Worm (Caenorhabditis elegans) whole organism, mixed stage, embryonic: Measurements from ENCODE around the gene F13A7.1.

Experiments
- M03D4.4 ChIP-seq: sonication (generic microtip); optimal IDR thresholded peaks from 2 replicates; lab custom pipeline; 2017; ENCODE audit warnings: mild to moderate bottlenecking, missing genetic modification characterization, missing compliant biosample characterization
- bed-3 ChIP-seq: fragments of 200-800 bp; sonication (Bioruptor generic); optimal IDR thresholded peaks from 3 replicates; lab custom pipeline; 2018; ENCODE audit warnings: mild to moderate bottlenecking, missing genetic modification characterization, moderate library complexity, missing compliant biosample characterization
- blmp-1 ChIP-seq: fragments of 150-350 bp; optimal IDR thresholded peaks from 2 replicates; lab custom pipeline; 2014; ENCODE audit warnings: missing biosample characterization, missing genetic modification characterization
- ceh-39 ChIP-seq: fragments of 150-350 bp; optimal IDR thresholded peaks from 2 replicates; lab custom pipeline; 2014; ENCODE audit warnings: missing biosample characterization, missing genetic modification characterization
- ceh-43 ChIP-seq: fragments of 200-800 bp; sonication (Bioruptor generic); optimal IDR thresholded peaks from 2 replicates; lab custom pipeline; 2018; ENCODE audit warnings: mild to moderate bottlenecking, missing genetic modification characterization, moderate library complexity, missing compliant biosample characterization
- ceh-83 ChIP-seq: fragments of 200-800 bp; sonication (Bioruptor generic); optimal IDR thresholded peaks from 2 replicates; lab custom pipeline; 2018; ENCODE audit warnings: mild to moderate bottlenecking, missing genetic modification characterization, missing compliant biosample characterization
- ces-1 ChIP-seq: fragments of 150-350 bp; optimal IDR thresholded peaks from 2 replicates; lab custom pipeline; 2014; ENCODE audit warnings: missing biosample characterization, missing genetic modification reagents, missing genetic modification characterization
- cnd-1 ChIP-seq: fragments of 200-800 bp; sonication (Bioruptor generic); optimal IDR thresholded peaks from 2 replicates; lab custom pipeline; 2018; ENCODE audit warnings: mild to moderate bottlenecking, missing genetic modification characterization, missing compliant biosample characterization
- drap-1 ChIP-seq: fragments of 200-800 bp; sonication (Bioruptor generic); optimal IDR thresholded peaks from 3 replicates; lab custom pipeline; 2018; ENCODE audit warnings: mild to moderate bottlenecking, missing genetic modification characterization, missing compliant biosample characterization
- elt-1 ChIP-seq: sonication (generic microtip); optimal IDR thresholded peaks from 2 replicates; lab custom pipeline; 2017; ENCODE audit warnings: missing genetic modification characterization, mild to moderate bottlenecking, missing compliant biosample characterization, antibody characterized with exemption, moderate library complexity, borderline replicate concordance; ENCODE audit not compliant: insufficient read depth
- elt-3 ChIP-seq: fragments of 150-350 bp; optimal IDR thresholded peaks from 2 replicates; lab custom pipeline; 2014; ENCODE audit warnings: missing biosample characterization, missing genetic modification characterization
- flh-1 ChIP-seq: fragments of 200-800 bp; sonication (Bioruptor generic); optimal IDR thresholded peaks from 2 replicates; lab custom pipeline; 2018; ENCODE audit warnings: mild to moderate bottlenecking, missing genetic modification characterization, moderate library complexity, missing compliant biosample characterization
- ham-2 ChIP-seq: fragments of 200-800 bp; sonication (Bioruptor generic); optimal IDR thresholded peaks from 2 replicates; lab custom pipeline; 2018; ENCODE audit warnings: mild to moderate bottlenecking, missing genetic modification characterization, missing compliant biosample characterization
- hlh-1 ChIP-seq: fragments of 150-350 bp; optimal IDR thresholded peaks from 2 replicates; lab custom pipeline; 2014; ENCODE audit warnings: missing biosample characterization, missing genetic modification reagents, missing genetic modification characterization
- lin-13 ChIP-seq: fragments of 150-350 bp; optimal IDR thresholded peaks from 2 replicates; lab custom pipeline; 2014; ENCODE audit warnings: missing biosample characterization, missing genetic modification characterization
- lin-32 ChIP-seq: fragments of 200-800 bp; sonication (Bioruptor generic); optimal IDR thresholded peaks from 2 replicates; lab custom pipeline; 2018; ENCODE audit warnings: mild to moderate bottlenecking, missing genetic modification characterization, missing compliant biosample characterization
- lsy-2 ChIP-seq: fragments of 150-350 bp; optimal IDR thresholded peaks from 2 replicates; lab custom pipeline; 2014; ENCODE audit warnings: missing biosample characterization, missing genetic modification characterization
- mab-5 ChIP-seq: fragments of 150-350 bp; optimal IDR thresholded peaks from 2 replicates; lab custom pipeline; 2014; ENCODE audit warnings: missing biosample characterization, missing genetic modification characterization
- mep-1 ChIP-seq: fragments of 150-350 bp; optimal IDR thresholded peaks from 2 replicates; lab custom pipeline; 2017; ENCODE audit warnings: missing biosample characterization, missing genetic modification reagents, missing genetic modification characterization, inconsistent platforms
- mls-2 ChIP-seq: sonication (generic microtip); optimal IDR thresholded peaks from 2 replicates; lab custom pipeline; 2016; ENCODE audit warnings: mild to moderate bottlenecking, missing genetic modification characterization, moderate library complexity, missing compliant biosample characterization
- nhr-12 ChIP-seq: fragments of 150-350 bp; optimal IDR thresholded peaks from 2 replicates; lab custom pipeline; 2014; ENCODE audit warnings: missing biosample characterization, missing genetic modification characterization
- nhr-2 ChIP-seq: fragments of 150-350 bp; optimal IDR thresholded peaks from 2 replicates; lab custom pipeline; 2014; ENCODE audit warnings: missing biosample characterization, missing genetic modification characterization
- nhr-237 ChIP-seq: fragments of 150-350 bp; optimal IDR thresholded peaks from 2 replicates; lab custom pipeline; 2014; ENCODE audit warnings: missing biosample characterization, missing genetic modification characterization
- nhr-28 ChIP-seq: fragments of 150-350 bp; optimal IDR thresholded peaks from 2 replicates; lab custom pipeline; 2014; ENCODE audit warnings: missing biosample characterization, missing genetic modification characterization
- nhr-76 ChIP-seq: sonication (generic microtip); optimal IDR thresholded peaks from 2 replicates; lab custom pipeline; 2017; ENCODE audit warnings: missing biosample characterization, missing genetic modification characterization
- pha-4 ChIP-seq: fragments of 150-350 bp; optimal IDR thresholded peaks from 2 replicates; lab custom pipeline; 2018; ENCODE audit warnings: missing biosample characterization, missing genetic modification reagents, missing genetic modification characterization
- sem-2 ChIP-seq: fragments of 200-800 bp; sonication (Bioruptor generic); optimal IDR thresholded peaks from 2 replicates; lab custom pipeline; 2018; ENCODE audit warnings: mild to moderate bottlenecking, missing genetic modification characterization, missing compliant biosample characterization
- snpc-4 ChIP-seq: fragments of 150-350 bp; optimal IDR thresholded peaks from 2 replicates; lab custom pipeline; 2014; ENCODE audit warnings: missing biosample characterization, missing genetic modification characterization
- sptf-1 ChIP-seq: sonication (generic microtip); optimal IDR thresholded peaks from 2 replicates; lab custom pipeline; 2017; ENCODE audit warnings: mild to moderate bottlenecking, missing genetic modification characterization, moderate library complexity, missing compliant biosample characterization
- tbx-8 ChIP-seq: fragments of 200-800 bp; sonication (Bioruptor generic); optimal IDR thresholded peaks from 2 replicates; lab custom pipeline; 2018; ENCODE audit warnings: mild to moderate bottlenecking, missing genetic modification characterization, moderate library complexity, missing compliant biosample characterization
- unc-120 ChIP-seq: sonication (generic microtip); optimal IDR thresholded peaks from 2 replicates; lab custom pipeline; 2017; ENCODE audit warnings: missing genetic modification characterization, missing compliant biosample characterization; ENCODE audit not compliant: poor library complexity, severe bottlenecking
- unc-39 ChIP-seq: fragments of 150-350 bp; optimal IDR thresholded peaks from 2 replicates; lab custom pipeline; 2014; ENCODE audit warnings: missing biosample characterization, missing genetic modification characterization
- unc-62 ChIP-seq: fragments of 150-350 bp; optimal IDR thresholded peaks from 2 replicates; lab custom pipeline; 2014; ENCODE audit warnings: missing biosample characterization, missing genetic modification reagents, missing genetic modification characterization
- zip-8 ChIP-seq: fragments of 150-350 bp; optimal IDR thresholded peaks from 2 replicates; lab custom pipeline; 2014; ENCODE audit warnings: missing biosample characterization, missing genetic modification characterization
- ztf-11 ChIP-seq: fragments of 150-350 bp; optimal IDR thresholded peaks from 2 replicates; lab custom pipeline; 2014; ENCODE audit warnings: missing biosample characterization, missing genetic modification characterization

F13A7.1 gene

DNA sequence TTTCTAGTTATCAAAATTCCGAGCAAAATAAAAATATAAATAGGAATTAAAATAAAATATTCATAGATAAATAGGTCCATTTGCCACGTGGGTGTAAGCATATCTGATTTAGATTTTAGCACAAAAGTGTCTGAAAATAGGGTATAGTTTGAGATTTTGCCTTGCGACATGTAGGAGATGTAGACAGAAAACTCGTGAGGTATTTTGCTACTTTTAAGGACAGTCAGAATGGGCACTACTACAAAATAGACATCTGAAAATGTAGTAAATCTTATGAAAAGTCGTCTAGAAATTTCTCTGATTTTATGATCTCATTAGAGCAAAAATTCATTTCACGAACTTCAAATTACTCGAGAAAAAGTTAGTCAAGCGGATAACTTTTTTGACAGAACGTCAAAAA is 3.1 kb downstream of the F13A7.1 start, which contains the start of gene srv-34:
srv-34 (minus strand) TSS at position 101 of the 400 bp plus-strand sequence.
- no peak for TF ChIP-seq M03D4.4 (tag; lab: Kevin White, UChicago)
- TF ChIP-seq unc-120 (tag; lab: Kevin White, UChicago): no peak
- TF ChIP-seq ceh-39: no peak
- no peak for TF ChIP-seq nhr-237
- no peak for TF ChIP-seq ceh-83 (GFP tag; lab: Kevin White, UChicago)
- TF ChIP-seq nhr-28 (tag; lab: Kevin White, UChicago): no peak
- TF ChIP-seq ztf-11 (tag; lab: Kevin White, UChicago): no peak
- no peak for TF ChIP-seq elt-3
- no peak for TF ChIP-seq nhr-12 (tag; lab: Kevin White, UChicago)
- no peak for TF ChIP-seq cnd-1 (tag; lab: Kevin White, UChicago)
- TF ChIP-seq drap-1 (GFP tag; lab: Kevin White, UChicago): no peak
- no peak for TF ChIP-seq mep-1
- TF ChIP-seq nhr-76 (tag; lab: Kevin White, UChicago): no peak
- no peak for TF ChIP-seq tbx-8
- no peak for TF ChIP-seq ceh-43
- TF ChIP-seq hlh-1: no peak
- no peak for TF ChIP-seq unc-62 (GFP tag; lab: Kevin White, UChicago)
- no peak for TF ChIP-seq ham-2 (GFP tag; lab: Kevin White, UChicago)
- TF ChIP-seq, all 35 proteins: peak for 0

DNA sequence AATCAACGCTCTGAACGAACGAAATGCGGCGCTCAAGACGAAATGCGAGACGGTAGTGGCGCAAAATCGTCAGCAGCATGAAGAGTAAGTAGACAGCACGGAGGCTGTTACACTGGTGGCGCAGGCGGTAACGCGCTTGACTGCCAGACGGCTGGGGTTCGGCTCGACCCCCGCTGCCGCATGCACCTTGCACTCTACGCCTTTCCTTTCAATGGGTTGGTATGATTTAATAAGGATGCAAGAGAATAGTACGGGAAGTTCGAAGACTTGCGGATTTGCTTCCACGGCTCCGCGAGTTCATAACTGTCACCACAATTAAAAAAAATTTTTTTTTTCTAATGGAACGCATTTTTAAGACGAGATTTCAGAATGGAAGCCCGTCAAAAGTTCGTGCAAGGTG is 7.7 kb downstream of the F13A7.1 start:
- TF ChIP-seq zip-8 (tag; lab: Kevin White, UChicago): no peak
- TF ChIP-seq nhr-76 (tag; lab: Kevin White, UChicago): no peak
- TF ChIP-seq nhr-28 (tag; lab: Kevin White, UChicago): no peak
- no peak for TF ChIP-seq mep-1
- peak; percentile 84 for TF ChIP-seq cnd-1 (tag; lab: Kevin White, UChicago)
- peak; percentile 53 for TF ChIP-seq tbx-8
- TF ChIP-seq blmp-1 (tag; lab: Kevin White, UChicago): no peak
- peak; percentile 57 for TF ChIP-seq ceh-43
- peak; percentile 60 for TF ChIP-seq bed-3 (GFP tag; lab: Kevin White, UChicago)
- peak; percentile 73 for TF ChIP-seq sem-2 (GFP tag; lab: Kevin White, UChicago)
- TF ChIP-seq lin-32 (GFP tag; lab: Kevin White, UChicago): peak; percentile 62
- TF ChIP-seq unc-120 (tag; lab: Kevin White, UChicago): peak; percentile 54
- TF ChIP-seq ham-2 (GFP tag; lab: Kevin White, UChicago): peak; percentile 57
- peak; percentile 82 for TF ChIP-seq mls-2 (tag; lab: Kevin White, UChicago)
- peak; percentile 76 for TF ChIP-seq ceh-83 (GFP tag; lab: Kevin White, UChicago)
- no peak for TF ChIP-seq unc-62 (GFP tag; lab: Kevin White, UChicago)
- TF ChIP-seq sptf-1 (tag; lab: Kevin White, UChicago): peak; percentile 85
- no peak for TF ChIP-seq nhr-237
- TF ChIP-seq snpc-4 (tag; lab: Kevin White, UChicago): no peak
- no peak for TF ChIP-seq unc-39 (tag; lab: Kevin White, UChicago)
- peak; percentile 21 for TF ChIP-seq hlh-1
- no peak for TF ChIP-seq nhr-12 (tag; lab: Kevin White, UChicago)
- no peak for TF ChIP-seq ceh-39
- peak; percentile 25 for TF ChIP-seq lin-13 (tag; lab: Kevin White, UChicago)
- no peak for TF ChIP-seq ces-1 (GFP tag; lab: Kevin White, UChicago)
- no peak for TF ChIP-seq nhr-2 (tag; lab: Kevin White, UChicago)
- no peak for TF ChIP-seq elt-3
- TF ChIP-seq elt-1 (tag; lab: Kevin White, UChicago): no peak
- TF ChIP-seq pha-4: peak; percentile 48
- peak; percentile 41 for TF ChIP-seq flh-1 (GFP tag; lab: Kevin White, UChicago)
- TF ChIP-seq ztf-11 (tag; lab: Kevin White, UChicago): no peak
- TF ChIP-seq mab-5 (tag; lab: Kevin White, UChicago): no peak
- peak; percentile 76 for TF ChIP-seq M03D4.4 (tag; lab: Kevin White, UChicago)
- no peak for TF ChIP-seq lsy-2 (tag; lab: Kevin White, UChicago)
- peak; percentile 78 for TF ChIP-seq drap-1 (GFP tag; lab: Kevin White, UChicago)

- TF ChIP-seq sptf-1 (tag; lab: Kevin White, UChicago) (no peak), pha-4 (no peak), lsy-2 (tag; lab: Kevin White, UChicago) (no peak), zip-8 (tag; lab: Kevin White, UChicago) (no peak), blmp-1 (tag; lab: Kevin White, UChicago) (no peak), tbx-8 (no peak), nhr-28 (tag; lab: Kevin White, UChicago) (no peak), bed-3 (GFP tag; lab: Kevin White, UChicago) (no peak), mls-2 (tag; lab: Kevin White, UChicago) (no peak), ceh-83 (GFP tag; lab: Kevin White, UChicago) (no peak), hlh-1 (no peak), ceh-43 (no peak), lin-13 (tag; lab: Kevin White, UChicago) (no peak), snpc-4 (tag; lab: Kevin White, UChicago) (no peak), elt-1 (tag; lab: Kevin White, UChicago) (no peak), ham-2 (GFP tag; lab: Kevin White, UChicago) (no peak), sem-2 (GFP tag; lab: Kevin White, UChicago) (no peak)
These were observed 9.6 kb downstream of the F13A7.1 start for ce11 chrV:16368143-16368542.
